In the genomic region with DNA sequence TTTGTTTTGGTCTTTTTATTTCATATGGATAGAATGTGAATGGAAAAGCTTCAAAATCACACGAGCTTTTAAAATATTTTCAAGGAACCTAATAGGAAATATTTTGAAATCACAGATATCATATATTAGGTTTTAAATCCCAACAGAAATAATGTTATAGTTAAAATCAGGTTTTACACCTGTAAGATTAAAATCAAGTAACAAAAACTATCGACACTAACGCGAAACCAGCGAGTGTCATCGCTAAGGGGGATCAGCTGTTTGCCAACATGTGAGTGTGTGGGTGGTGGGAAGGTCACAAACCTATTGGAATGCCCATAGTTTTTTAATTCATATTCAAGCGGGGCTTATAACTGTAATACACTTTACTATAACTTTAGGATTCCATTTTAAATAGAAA, we compare ENCODE assay signal across 3 fruit fly cellular contexts.
TF ChIP-seq lines count a peak whose summit lies in the region.

A gene (plus strand): TSS at position 109 of the 400 bp plus-strand sequence.

TF ChIP-seq in whole organism, adult, 20 proteins besides CTCF, POLR2A, EP300 and RAD21 (continued from another document):
- peak; percentile 59 for TF ChIP-seq cic (GFP tag; optimal IDR thresholded peaks at IDR 0.05; lab: Kevin White, UChicago)
- TF ChIP-seq CG5204 (GFP tag; optimal IDR thresholded peaks at IDR 0.05; lab: Kevin White, UChicago), result no peak
- TF ChIP-seq toe (GFP tag; optimal IDR thresholded peaks at IDR 0.05; lab: Kevin White, UChicago), result no peak

TF ChIP-seq in whole organism, embryonic, 481 proteins besides CTCF, POLR2A, EP300 and RAD21 (continued from another document and continues in another):
- TF ChIP-seq Sry-δ (GFP tag; optimal IDR thresholded peaks at IDR 0.05; lab: Kevin White, UChicago) (peak; percentile 90), CG1603 (tag; optimal IDR thresholded peaks at IDR 0.05; lab: Kevin White, UChicago) (peak; percentile 62), tap (tag; optimal IDR thresholded peaks at IDR 0.05; lab: Kevin White, UChicago) (peak; percentile 30), bcd (GFP tag; optimal IDR thresholded peaks at IDR 0.05; lab: Kevin White, UChicago) (peak; percentile 43), Awh (GFP tag; IDR thresholded peaks at IDR 0.05; lab: Robert Waterston, UW) (no peak), CG32772 (GFP tag; IDR thresholded peaks at IDR 0.05; lab: Robert Waterston, UW) (no peak), HHEX (GFP tag; optimal IDR thresholded peaks at IDR 0.05; lab: Kevin White, UChicago) (no peak), CG8089 (GFP tag; optimal IDR thresholded peaks at IDR 0.05; lab: Kevin White, UChicago) (no peak), caup (GFP tag; optimal IDR thresholded peaks at IDR 0.05; lab: Kevin White, UChicago; ENCODE audit: severe bottlenecking) (peak; percentile 29), ara (GFP tag; IDR thresholded peaks at IDR 0.05; lab: Robert Waterston, UW) (no peak), CG11247 (GFP tag; IDR thresholded peaks at IDR 0.05; lab: Robert Waterston, UW) (no peak), CG12744 (GFP tag; optimal IDR thresholded peaks at IDR 0.05; lab: Kevin White, UChicago) (no peak), da (GFP tag; optimal IDR thresholded peaks at IDR 0.05; lab: Kevin White, UChicago) (no peak), gcm (GFP tag; optimal IDR thresholded peaks at IDR 0.05; lab: Kevin White, UChicago) (peak; percentile 3), CG42726 (GFP tag; IDR thresholded peaks at IDR 0.05; lab: Robert Waterston, UW; ENCODE audit: partially characterized antibody) (no peak), grn (GFP tag; optimal IDR thresholded peaks at IDR 0.05; lab: Kevin White, UChicago) (peak; percentile 92), slou (GFP tag; optimal IDR thresholded peaks at IDR 0.05; lab: Kevin White, UChicago) (no peak), nmo (GFP tag; optimal IDR thresholded peaks at IDR 0.05; lab: Kevin White, UChicago) (peak; percentile 27), B-H2 (GFP tag; optimal IDR thresholded peaks at IDR 0.05; lab: Kevin White, UChicago) (peak; percentile 60), sc (optimal IDR thresholded peaks at IDR 0.05; lab: Kevin White, UChicago) (no peak), sc (GFP tag; optimal IDR thresholded peaks at IDR 0.05; lab: Kevin White, UChicago) (no peak), Eip74EF (GFP tag; optimal IDR thresholded peaks at IDR 0.05; lab: Kevin White, UChicago) (no peak), D (optimal IDR thresholded peaks at IDR 0.05; lab: Kevin White, UChicago) (no peak), D (GFP tag; optimal IDR thresholded peaks at IDR 0.05; lab: Kevin White, UChicago) (no peak), CG10565 (GFP tag; optimal IDR thresholded peaks at IDR 0.05; lab: Kevin White, UChicago) (no peak), shn (GFP tag; optimal IDR thresholded peaks at IDR 0.05; lab: Kevin White, UChicago) (peak; percentile 20), CG13424 (tag; optimal IDR thresholded peaks at IDR 0.05; lab: Kevin White, UChicago) (peak; percentile 52), CG16813 (GFP tag; IDR thresholded peaks at IDR 0.05; lab: Robert Waterston, UW; ENCODE audit: partially characterized antibody) (peak; percentile 72; the same call in 2 of the 3 replicates), CG31365 (tag; optimal IDR thresholded peaks at IDR 0.05; lab: Kevin White, UChicago) (no peak), tgo (GFP tag; IDR thresholded peaks at IDR 0.05; lab: Robert Waterston, UW) (peak; percentile 56; the same call in 1 of the 3 replicates), ash1 (GFP tag; optimal IDR thresholded peaks at IDR 0.05; lab: Kevin White, UChicago) (no peak), Drgx (GFP tag; IDR thresholded peaks at IDR 0.05; lab: Robert Waterston, UW) (no peak), odd (GFP tag; optimal IDR thresholded peaks at IDR 0.05; lab: Kevin White, UChicago) (peak; percentile 20), CG8281 (tag; optimal IDR thresholded peaks at IDR 0.05; lab: Kevin White, UChicago) (no peak), zfh2 (GFP tag; optimal IDR thresholded peaks at IDR 0.05; lab: Kevin White, UChicago) (peak; percentile 54), CG7271 (tag; optimal IDR thresholded peaks at IDR 0.05; lab: Kevin White, UChicago) (no peak), CG12155 (GFP tag; optimal IDR thresholded peaks at IDR 0.05; lab: Kevin White, UChicago) (peak; percentile 87), fd3F (GFP tag; optimal IDR thresholded peaks at IDR 0.05; lab: Kevin White, UChicago) (no peak), sim (GFP tag; IDR thresholded peaks at IDR 0.05; lab: Robert Waterston, UW) (no peak), inv (GFP tag; IDR thresholded peaks at IDR 0.05; lab: Robert Waterston, UW; ENCODE audit: partially characterized antibody) (peak; percentile 60), CG11398 (GFP tag; optimal IDR thresholded peaks at IDR 0.05; lab: Kevin White, UChicago) (no peak), CG16863 (GFP tag; optimal IDR thresholded peaks at IDR 0.05; lab: Kevin White, UChicago) (peak; percentile 9), CG34224 (GFP tag; IDR thresholded peaks at IDR 0.05; lab: Robert Waterston, UW; ENCODE audit: partially characterized antibody) (peak; percentile 86), Ssrp (tag; optimal IDR thresholded peaks at IDR 0.05; lab: Kevin White, UChicago) (no peak), CG6765 (GFP tag; optimal IDR thresholded peaks at IDR 0.05; lab: Kevin White, UChicago) (no peak), oc (tag; optimal IDR thresholded peaks at IDR 0.05; lab: Kevin White, UChicago) (peak; percentile 44), Camta (GFP tag; optimal IDR thresholded peaks at IDR 0.05; lab: Kevin White, UChicago) (peak; percentile 47), zen (tag; optimal IDR thresholded peaks at IDR 0.05; lab: Kevin White, UChicago) (no peak), ro (GFP tag; IDR thresholded peaks at IDR 0.05; lab: Robert Waterston, UW) (no peak), CG11456 (GFP tag; IDR thresholded peaks at IDR 0.05; lab: Robert Waterston, UW) (peak; percentile 40; the same call in 2 of the 3 replicates), CG2889 (GFP tag; IDR thresholded peaks at IDR 0.05; lab: Robert Waterston, UW) (no peak), CG18262 (tag; optimal IDR thresholded peaks at IDR 0.05; lab: Kevin White, UChicago) (peak; percentile 41), Asciz (GFP tag; optimal IDR thresholded peaks at IDR 0.05; lab: Kevin White, UChicago) (no peak), Fer2 (tag; optimal IDR thresholded peaks at IDR 0.05; lab: Kevin White, UChicago) (no peak), CG17328 (GFP tag; IDR thresholded peaks at IDR 0.05; lab: Robert Waterston, UW) (0 out of 2 replicates have a peak, but pooled peaks have one; percentile 7), dmrt99B (tag; optimal IDR thresholded peaks at IDR 0.05; lab: Kevin White, UChicago) (no peak), CG13296 (GFP tag; optimal IDR thresholded peaks at IDR 0.05; lab: Kevin White, UChicago) (peak; percentile 56), gem (tag; optimal IDR thresholded peaks at IDR 0.05; lab: Kevin White, UChicago) (peak; percentile 53), CG4404 (GFP tag; IDR thresholded peaks at IDR 0.05; lab: Robert Waterston, UW) (no peak), HLH54F (GFP tag; optimal IDR thresholded peaks at IDR 0.05; lab: Kevin White, UChicago) (peak; percentile 13), CG30431 (GFP tag; optimal IDR thresholded peaks at IDR 0.05; lab: Kevin White, UChicago) (no peak), chif (GFP tag; optimal IDR thresholded peaks at IDR 0.05; lab: Kevin White, UChicago) (peak in 1 of 2 experiments; percentile 16)

TF ChIP-seq in whole organism, prepupa, 60 proteins besides CTCF, POLR2A, EP300 and RAD21 (continued from another document):
- TF ChIP-seq CG9139 (GFP tag; optimal IDR thresholded peaks at IDR 0.05; lab: Kevin White, UChicago) (no peak), svp (GFP tag; lab: Kevin White, UChicago) (peak; percentile 96), CG4318 (GFP tag; optimal IDR thresholded peaks at IDR 0.05; lab: Kevin White, UChicago) (no peak), Smox (GFP tag; optimal IDR thresholded peaks at IDR 0.05; lab: Kevin White, UChicago) (no peak), Ets96B (tag; optimal IDR thresholded peaks at IDR 0.05; lab: Kevin White, UChicago) (no peak), Eip75B (GFP tag; optimal IDR thresholded peaks at IDR 0.05; lab: Kevin White, UChicago) (peak; percentile 36), CG8319 (GFP tag; optimal IDR thresholded peaks at IDR 0.05; lab: Kevin White, UChicago) (no peak), Hr39 (GFP tag; optimal IDR thresholded peaks at IDR 0.05; lab: Kevin White, UChicago) (peak; percentile 52), CG10631 (GFP tag; optimal IDR thresholded peaks at IDR 0.05; lab: Kevin White, UChicago) (peak; percentile 1), achi (GFP tag; optimal IDR thresholded peaks at IDR 0.05; lab: Kevin White, UChicago) (peak; percentile 2), CG6854 (GFP tag; optimal IDR thresholded peaks at IDR 0.05; lab: Kevin White, UChicago) (no peak), spab (GFP tag; optimal IDR thresholded peaks at IDR 0.05; lab: Kevin White, UChicago) (no peak), Eip78C (GFP tag; lab: Kevin White, UChicago) (peak; percentile 81), Met (GFP tag; optimal IDR thresholded peaks at IDR 0.05; lab: Kevin White, UChicago) (no peak), CG34406 (GFP tag; optimal IDR thresholded peaks at IDR 0.05; lab: Kevin White, UChicago) (no peak), CG10669 (GFP tag; optimal IDR thresholded peaks at IDR 0.05; lab: Kevin White, UChicago) (no peak), CG32006 (GFP tag; optimal IDR thresholded peaks at IDR 0.05; lab: Kevin White, UChicago) (no peak), CG3032 (tag; optimal IDR thresholded peaks at IDR 0.05; lab: Kevin White, UChicago) (peak; percentile 36), CG11902 (GFP tag; optimal IDR thresholded peaks at IDR 0.05; lab: Kevin White, UChicago) (no peak), CG6808 (GFP tag; optimal IDR thresholded peaks at IDR 0.05; lab: Kevin White, UChicago) (no peak), eg (GFP tag; IDR thresholded peaks at IDR 0.05; lab: Robert Waterston, UW) (peak; percentile 33; the same call in 2 of the 3 replicates), dac (GFP tag; optimal IDR thresholded peaks at IDR 0.05; lab: Kevin White, UChicago) (no peak), OdsH (GFP tag; optimal IDR thresholded peaks at IDR 0.05; lab: Kevin White, UChicago) (no peak), CG8119 (GFP tag; IDR thresholded peaks at IDR 0.05; lab: Robert Waterston, UW) (no peak), Blimp-1 (GFP tag; optimal IDR thresholded peaks at IDR 0.05; lab: Kevin White, UChicago) (no peak), CG11294 (GFP tag; IDR thresholded peaks at IDR 0.05; lab: Robert Waterston, UW) (no peak), ss (GFP tag; optimal IDR thresholded peaks at IDR 0.05; lab: Kevin White, UChicago) (no peak), Hr38 (GFP tag; optimal IDR thresholded peaks at IDR 0.05; lab: Kevin White, UChicago) (no peak), CG6163 (GFP tag; IDR thresholded peaks at IDR 0.05; lab: Robert Waterston, UW) (no peak), vri (GFP tag; optimal IDR thresholded peaks at IDR 0.05; lab: Kevin White, UChicago) (no peak), CG6792 (GFP tag; optimal IDR thresholded peaks at IDR 0.05; lab: Kevin White, UChicago) (no peak), CG16779 (tag; optimal IDR thresholded peaks at IDR 0.05; lab: Kevin White, UChicago) (no peak), fkh (GFP tag; optimal IDR thresholded peaks at IDR 0.05; lab: Kevin White, UChicago) (no peak), cyc (GFP tag; optimal IDR thresholded peaks at IDR 0.05; lab: Kevin White, UChicago) (peak; percentile 27), topi (GFP tag; optimal IDR thresholded peaks at IDR 0.05; lab: Kevin White, UChicago) (peak; percentile 40), Sox102F (GFP tag; optimal IDR thresholded peaks at IDR 0.05; lab: Kevin White, UChicago) (no peak), CG3919 (GFP tag; optimal IDR thresholded peaks at IDR 0.05; lab: Kevin White, UChicago) (no peak), Hr4 (GFP tag; optimal IDR thresholded peaks at IDR 0.05; lab: Kevin White, UChicago) (peak; percentile 53), Lpt (GFP tag; optimal IDR thresholded peaks at IDR 0.05; lab: Kevin White, UChicago) (peak; percentile 22)
